Worm (Caenorhabditis elegans) whole organism, L4/young adult: Measurements from ENCODE around the gene atf-6.
A peak's percentile ranks its signal among the peaks of the same experiment; 100 is the strongest.

ENCODE experiments used
- W03F9.2 ChIP-seq: fragments of 150-350 bp; optimal IDR thresholded peaks from 2 replicates; lab custom pipeline; 2014; ENCODE audit warnings: missing biosample characterization, missing genetic modification characterization
- dao-5 ChIP-seq: sonication (generic microtip); optimal IDR thresholded peaks from 2 replicates; lab custom pipeline; 2016; ENCODE audit warnings: missing genotype, missing genetic modification characterization, moderate library complexity, missing compliant biosample characterization
- him-1 ChIP-seq: sonication (generic microtip); optimal IDR thresholded peaks from 2 replicates; lab custom pipeline; 2016; ENCODE audit warnings: missing genotype, missing genetic modification reagents, missing genetic modification characterization, missing compliant biosample characterization

Gene atf-6

DNA sequence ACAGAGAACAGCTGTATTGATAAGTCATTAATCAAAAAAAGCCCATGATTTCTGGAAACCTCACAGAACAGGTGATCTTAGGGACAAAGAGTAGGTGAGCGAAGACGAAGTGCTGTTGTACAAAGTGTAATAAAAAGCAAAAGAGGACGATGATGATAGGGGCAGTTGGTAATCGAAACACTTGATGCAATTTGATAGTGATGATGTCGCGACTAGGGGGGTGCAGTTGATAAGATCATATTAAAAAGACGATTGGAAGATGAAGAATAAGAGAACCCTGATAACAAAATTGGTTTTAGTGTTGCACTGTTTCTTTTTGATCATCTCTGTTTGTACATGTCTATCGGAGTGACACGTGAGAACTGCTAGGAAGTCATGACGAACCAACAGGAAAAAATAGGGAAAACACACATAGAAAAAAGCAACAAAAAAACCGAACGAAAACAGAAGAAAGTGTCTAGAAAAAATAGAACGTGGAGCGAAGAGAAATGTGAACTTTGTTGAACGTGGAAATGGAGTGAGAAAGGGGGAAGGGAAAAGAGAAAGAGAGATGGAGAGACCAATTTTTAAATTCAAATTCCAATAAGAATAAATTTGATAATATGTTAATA, 28.7 kb downstream of the atf-6 start:
- TF ChIP-seq dao-5 (no peak), W03F9.2 (tag; lab: Kevin White, UChicago) (no peak), him-1 (tag; lab: Kevin White, UChicago) (no peak)

DNA sequence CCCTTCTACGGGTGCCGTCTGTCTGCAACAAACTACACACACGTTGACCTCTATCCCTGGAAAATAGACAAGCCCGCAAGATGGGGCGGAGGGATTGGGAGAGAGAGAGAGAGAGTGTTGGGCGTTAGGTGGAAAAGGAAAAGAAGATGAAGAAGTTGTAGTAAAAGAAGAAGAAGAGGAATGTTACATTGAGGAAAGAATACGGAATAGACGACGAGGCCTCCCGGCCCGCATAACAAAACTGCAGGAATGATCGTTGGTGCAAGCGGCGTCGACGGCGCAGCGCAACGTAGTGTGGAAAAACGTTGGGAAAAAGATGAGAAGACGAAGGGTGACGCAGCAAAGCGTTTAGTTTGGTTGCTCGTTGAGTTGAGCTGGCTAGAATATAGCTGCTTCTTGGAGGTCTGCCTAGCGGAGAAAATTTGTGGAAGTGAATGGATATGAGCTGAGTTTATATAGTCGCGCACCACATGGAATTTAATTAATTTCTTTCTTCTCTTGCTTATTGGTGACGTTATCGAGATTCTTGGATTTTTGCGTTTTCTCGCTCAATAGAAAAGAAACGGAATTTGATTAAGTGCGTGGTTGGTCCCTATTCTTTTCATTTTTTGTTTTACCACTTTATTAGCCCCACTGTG, 29.5 kb downstream of the atf-6 start:
- TF ChIP-seq W03F9.2 (tag; lab: Kevin White, UChicago) (no peak), him-1 (tag; lab: Kevin White, UChicago) (peak; percentile 30)

DNA sequence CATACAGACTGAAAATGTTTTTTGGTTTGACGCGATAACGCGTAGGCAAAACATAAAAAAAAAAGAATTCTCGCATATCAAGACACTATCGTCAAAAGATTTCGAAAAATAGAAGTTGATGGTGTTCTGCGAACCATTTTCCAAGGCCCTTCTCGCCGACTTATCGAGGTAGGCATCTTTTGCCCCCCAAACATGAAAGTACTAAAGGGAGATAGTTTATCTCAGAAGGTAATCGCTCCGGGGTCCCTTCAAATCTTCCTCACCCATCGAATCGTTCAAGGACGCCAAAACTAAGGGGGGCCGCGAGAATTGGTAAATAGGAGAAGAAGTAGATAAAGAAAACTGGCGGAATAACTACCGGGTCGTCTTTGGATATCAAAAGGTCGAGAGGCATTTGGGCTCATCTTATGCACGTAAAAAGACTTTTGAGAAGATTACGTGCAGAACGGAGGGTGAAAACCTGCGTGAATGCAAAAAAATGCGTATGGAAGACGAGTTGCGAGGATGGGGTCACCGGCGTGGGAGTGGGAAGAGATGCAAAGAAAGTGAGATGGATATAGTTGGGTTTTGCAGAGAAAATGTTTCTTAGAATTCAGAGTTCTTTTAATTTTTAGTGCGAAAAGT, 30.7 kb downstream of the atf-6 start:
- TF ChIP-seq dao-5: no peak
- TF ChIP-seq W03F9.2 (tag; lab: Kevin White, UChicago): no peak
- no peak for TF ChIP-seq him-1 (tag; lab: Kevin White, UChicago)

DNA sequence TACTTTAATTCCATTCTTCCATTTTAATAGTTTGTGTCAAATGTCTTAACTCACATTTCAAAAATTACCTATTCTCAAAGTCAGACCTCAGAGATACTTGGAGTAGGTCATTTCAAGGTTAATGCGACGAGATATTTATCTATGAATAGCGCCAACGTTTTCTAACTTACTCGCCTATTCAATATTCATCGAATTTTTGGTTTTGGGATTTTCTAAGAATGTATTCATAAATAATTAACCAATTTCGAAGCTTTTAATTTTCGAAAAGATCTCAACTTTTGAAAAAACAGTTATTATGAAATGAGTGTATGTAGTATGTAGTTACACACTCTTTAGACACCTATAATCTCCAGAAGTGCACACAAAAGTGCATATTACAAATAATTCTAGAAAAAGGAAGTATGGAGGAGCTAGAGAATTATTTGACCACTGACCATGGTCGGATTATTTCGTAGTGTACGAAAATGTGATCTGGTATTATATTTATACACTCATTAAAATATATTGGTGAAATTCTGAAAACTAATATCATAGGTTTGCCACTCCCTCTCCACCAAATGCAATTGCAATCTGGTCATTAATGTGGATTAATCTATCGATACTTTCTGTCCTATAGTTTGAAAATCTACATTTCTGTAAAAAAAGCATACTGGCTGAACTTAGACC, 31.9 kb downstream of the atf-6 start:
- TF ChIP-seq dao-5 (no peak), W03F9.2 (tag; lab: Kevin White, UChicago) (no peak), him-1 (tag; lab: Kevin White, UChicago) (no peak)

DNA sequence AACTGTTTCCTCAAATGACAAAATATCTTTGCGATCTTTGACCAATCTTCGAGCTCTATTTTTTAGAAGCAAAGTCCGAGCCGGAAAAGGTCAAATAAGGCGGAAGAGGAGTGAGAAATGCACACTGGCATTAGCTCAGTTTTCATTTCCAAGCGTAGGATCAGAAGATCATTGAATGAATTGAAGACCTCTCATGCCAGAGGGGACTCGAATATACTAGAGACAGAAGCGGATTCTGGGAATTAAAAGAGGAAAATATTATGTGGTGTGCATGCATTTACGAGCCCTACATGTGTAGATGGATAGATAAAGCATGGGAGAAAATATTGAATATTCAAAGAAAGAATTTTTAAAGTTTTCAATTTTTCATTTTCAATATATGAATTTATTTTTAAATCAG, 32.7 kb downstream of the atf-6 start:
- TF ChIP-seq him-1 (tag; lab: Kevin White, UChicago) (no peak), W03F9.2 (tag; lab: Kevin White, UChicago) (no peak), dao-5 (no peak)

DNA sequence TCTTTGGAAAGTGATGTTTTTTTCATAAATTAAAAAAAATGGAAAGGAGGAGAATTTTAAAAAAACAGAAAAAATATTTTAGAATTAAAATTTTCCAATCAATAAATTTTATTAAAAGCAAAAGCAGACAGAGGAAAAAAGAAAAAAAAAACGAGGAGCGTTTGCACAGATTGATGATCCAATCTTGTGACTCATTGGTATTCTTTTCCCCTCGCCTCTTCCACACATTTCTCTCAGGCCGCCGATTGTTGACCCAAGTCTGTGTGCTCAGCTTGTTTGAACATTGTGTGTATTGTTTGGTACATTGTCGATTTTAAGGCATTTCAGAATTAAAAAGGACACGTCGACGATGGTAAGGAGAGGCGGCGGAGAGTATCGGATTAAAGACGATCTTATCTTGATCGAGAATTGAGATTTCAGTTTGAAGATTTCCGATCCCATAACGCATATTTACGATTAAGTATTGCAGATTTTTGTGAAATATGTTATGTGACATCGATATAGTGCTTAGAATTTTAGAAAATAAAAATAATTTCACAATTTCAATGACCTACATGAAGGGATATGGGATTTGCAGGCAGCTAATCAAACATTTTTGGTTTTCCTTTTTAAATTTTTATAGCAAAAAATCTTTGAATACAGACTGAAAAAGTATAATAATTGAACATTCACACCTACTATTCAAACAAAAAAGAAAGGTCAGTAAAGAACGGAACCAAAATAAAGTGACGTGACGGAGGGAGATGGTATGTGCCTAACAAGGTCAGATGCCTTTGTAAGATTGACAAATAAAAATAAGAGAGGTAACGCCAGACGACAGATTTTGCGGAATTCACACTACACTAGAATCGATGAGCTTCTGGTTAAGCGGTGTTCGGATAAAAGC, 35.1 kb downstream of the atf-6 start:
- no peak for TF ChIP-seq dao-5
- TF ChIP-seq him-1 (tag; lab: Kevin White, UChicago): no peak
- TF ChIP-seq W03F9.2 (tag; lab: Kevin White, UChicago): no peak

DNA sequence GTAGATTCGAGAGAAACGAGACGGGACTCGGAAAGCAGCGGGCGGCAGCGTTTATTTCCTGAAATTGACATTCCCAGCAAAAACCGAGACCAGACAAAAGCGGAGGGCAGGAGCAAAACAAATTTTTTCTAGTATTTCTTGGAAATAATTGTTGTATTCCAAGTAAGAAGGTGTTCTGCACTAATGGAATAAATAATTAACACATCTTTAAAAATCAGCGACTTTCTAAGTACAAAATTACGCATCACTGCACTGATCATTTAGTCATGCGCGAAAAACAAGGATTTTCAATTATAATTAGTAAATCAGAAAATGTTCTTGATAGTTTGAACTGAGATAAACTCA, 35.7 kb downstream of the atf-6 start:
- TF ChIP-seq him-1 (tag; lab: Kevin White, UChicago): peak; percentile 19
- no peak for TF ChIP-seq W03F9.2 (tag; lab: Kevin White, UChicago)
- TF ChIP-seq dao-5: no peak

DNA sequence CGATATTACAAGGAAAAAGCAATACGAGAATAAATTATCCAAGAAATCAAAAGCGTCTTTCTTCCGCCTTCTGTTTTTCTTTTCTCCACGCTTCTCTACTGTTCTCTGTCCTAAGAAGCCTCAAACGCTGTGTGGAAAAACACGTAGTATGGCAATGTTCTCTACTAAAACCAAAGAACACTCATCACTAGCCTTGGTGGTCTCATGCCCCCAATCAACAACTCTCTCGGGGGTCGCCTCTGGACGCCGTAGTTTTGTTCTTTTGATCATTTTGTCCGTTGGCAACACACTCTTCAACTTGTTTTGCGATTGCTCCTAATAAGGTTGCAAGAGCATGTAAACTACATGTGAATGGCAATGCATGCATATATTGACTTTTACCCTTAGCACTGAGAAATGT, 36.6 kb downstream of the atf-6 start:
- no peak for TF ChIP-seq dao-5

DNA sequence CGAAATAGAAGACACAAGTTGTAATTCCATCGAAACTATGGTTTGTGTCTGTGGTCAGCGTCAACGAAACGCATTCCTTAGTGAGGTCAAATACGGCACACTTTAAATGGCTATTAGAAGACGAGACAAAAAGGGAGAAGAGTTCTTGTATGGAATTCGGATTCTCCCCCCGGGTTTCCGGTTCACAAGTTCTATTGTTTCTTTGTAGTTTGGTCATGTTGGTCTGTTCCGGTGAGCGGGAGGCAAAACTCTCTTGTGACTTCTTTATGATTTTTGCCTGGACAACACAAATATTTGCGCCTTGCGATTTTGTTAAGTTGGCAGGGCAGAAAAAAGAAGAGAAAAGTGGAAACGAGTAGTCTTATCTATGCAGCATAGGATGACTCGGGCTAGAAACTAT, 37.1 kb downstream of the atf-6 start:
- TF ChIP-seq W03F9.2 (tag; lab: Kevin White, UChicago) (no peak), him-1 (tag; lab: Kevin White, UChicago) (no peak), dao-5 (no peak)

DNA sequence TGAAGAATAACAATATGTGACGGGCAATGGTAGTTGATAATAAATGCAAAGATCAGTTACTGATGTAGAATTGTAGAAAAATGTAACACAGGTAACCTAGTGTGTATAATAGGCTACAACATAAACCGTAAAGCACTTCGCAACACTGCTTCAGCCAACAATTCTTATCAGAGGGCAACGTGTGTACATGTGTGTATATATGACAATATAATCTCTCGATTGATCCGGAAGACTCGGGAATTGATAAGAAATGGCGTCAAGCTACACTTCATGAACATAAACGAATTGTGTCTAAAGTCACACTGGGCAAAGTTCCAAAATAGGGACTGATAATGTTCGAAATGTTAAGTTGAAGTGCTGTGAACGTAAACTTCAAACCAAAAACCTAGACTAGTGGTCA, 37.7 kb downstream of the atf-6 start:
- TF ChIP-seq W03F9.2 (tag; lab: Kevin White, UChicago) (no peak), him-1 (tag; lab: Kevin White, UChicago) (no peak), dao-5 (no peak)

DNA sequence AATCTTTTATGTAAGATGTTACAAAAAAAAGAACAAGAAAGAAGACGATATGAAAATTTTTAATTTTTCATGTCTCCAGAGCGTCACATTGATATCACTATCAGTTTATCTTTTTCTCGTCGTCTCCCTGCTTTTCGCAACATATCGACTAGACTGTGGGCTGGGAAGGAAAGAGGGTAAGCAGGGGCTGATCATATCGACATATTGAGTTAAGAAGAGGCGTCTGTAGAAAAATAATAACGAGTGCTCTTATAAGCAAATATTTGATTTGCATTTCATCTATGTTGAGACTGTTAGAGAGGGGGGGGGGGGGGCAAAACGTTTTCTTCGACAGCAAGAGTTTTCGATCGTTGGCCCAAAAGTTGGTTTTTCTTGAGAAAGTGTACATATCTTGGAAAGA, 38.2 kb downstream of the atf-6 start:
- no peak for TF ChIP-seq dao-5
- no peak for TF ChIP-seq him-1 (tag; lab: Kevin White, UChicago)
- no peak for TF ChIP-seq W03F9.2 (tag; lab: Kevin White, UChicago)

DNA sequence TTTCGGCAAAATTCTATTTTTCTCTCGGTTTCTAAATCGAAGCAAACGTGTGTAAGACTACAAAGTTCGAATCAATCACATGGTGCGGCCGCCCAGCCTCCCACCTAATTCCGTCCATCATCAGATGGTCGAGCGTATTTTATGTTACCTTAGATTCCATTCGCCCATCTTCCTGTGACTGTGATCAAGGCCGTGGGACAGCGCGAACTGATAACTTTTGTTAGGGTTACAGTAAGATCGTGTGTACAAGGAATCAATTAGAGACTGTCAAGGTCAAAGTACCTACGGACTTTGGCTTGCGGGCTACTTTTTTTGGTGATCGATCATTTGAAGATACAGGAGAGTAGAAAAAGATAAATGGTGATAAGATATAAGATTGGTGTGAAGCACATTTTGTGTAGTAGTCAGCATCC, 42.3 kb downstream of the atf-6 start:
- TF ChIP-seq him-1 (tag; lab: Kevin White, UChicago): no peak
- TF ChIP-seq W03F9.2 (tag; lab: Kevin White, UChicago): no peak
- no peak for TF ChIP-seq dao-5

DNA sequence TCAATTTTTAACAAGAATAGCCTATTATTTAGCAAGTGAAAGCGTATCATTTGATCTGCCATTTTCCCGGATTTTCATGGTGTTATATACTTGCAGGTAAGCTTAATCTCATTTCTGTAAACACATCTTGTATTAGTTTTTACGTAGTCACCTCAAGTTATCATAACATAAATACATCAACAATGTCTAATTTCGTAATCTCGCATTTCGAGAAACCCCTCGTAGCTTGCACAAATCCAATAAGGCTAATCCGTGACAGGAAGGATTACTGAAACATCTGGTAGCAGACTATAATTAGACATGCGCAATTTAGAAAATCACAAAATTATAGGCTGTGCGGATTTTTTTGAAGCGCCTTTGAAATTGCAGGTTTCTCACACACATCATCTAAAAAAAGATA, 43.8 kb downstream of the atf-6 start:
- no peak for TF ChIP-seq dao-5
- TF ChIP-seq him-1 (tag; lab: Kevin White, UChicago): no peak
- TF ChIP-seq W03F9.2 (tag; lab: Kevin White, UChicago): no peak
